Fruit fly (Drosophila melanogaster) whole organism, embryonic: Measurements from ENCODE around the gene CG16790.
A peak's percentile ranks its signal among the peaks of the same experiment; 100 is the strongest.

Experiments used
- Antp ChIP-seq: fragments of 200-800 bp; sonication (Bioruptor generic); optimal IDR thresholded peaks from 3 replicates; lab custom pipeline; 2016; ENCODE audit warnings: missing biosample characterization, missing genetic modification characterization
- Asciz ChIP-seq: fragments of 200-800 bp; sonication (Bioruptor generic); optimal IDR thresholded peaks from 2 replicates; lab custom pipeline; 2017; ENCODE audit warnings: missing biosample characterization, mild to moderate bottlenecking, missing genetic modification characterization, missing genetic modification reagents
- CG10267 ChIP-seq: fragments of 200-800 bp; sonication (Bioruptor generic); optimal IDR thresholded peaks from 2 replicates; lab custom pipeline; 2018; ENCODE audit warnings: missing biosample characterization, mild to moderate bottlenecking, missing genetic modification characterization, moderate library complexity
- CG12071 ChIP-seq: fragments of 200-800 bp; sonication (Bioruptor generic); optimal IDR thresholded peaks from 3 replicates; lab custom pipeline; 2018; ENCODE audit warnings: missing biosample characterization, mild to moderate bottlenecking, missing genetic modification characterization
- CG12155 ChIP-seq: fragments of 200-800 bp; sonication (Bioruptor generic); optimal IDR thresholded peaks from 3 replicates; lab custom pipeline; 2016; ENCODE audit warnings: missing biosample characterization, missing genetic modification characterization
- CG12391 ChIP-seq: fragments of 200-800 bp; sonication (Bioruptor generic); optimal IDR thresholded peaks from 3 replicates; lab custom pipeline; 2018; ENCODE audit warnings: missing biosample characterization, mild to moderate bottlenecking, missing genetic modification characterization, moderate library complexity
- CG12769 ChIP-seq: fragments of 200-800 bp; sonication (Bioruptor generic); optimal IDR thresholded peaks from 2 replicates; lab custom pipeline; 2019; ENCODE audit warnings: missing biosample characterization, mild to moderate bottlenecking, missing genetic modification characterization, moderate library complexity
- CG16815 ChIP-seq: fragments of 200-800 bp; sonication (Bioruptor generic); optimal IDR thresholded peaks from 3 replicates; lab custom pipeline; 2017; ENCODE audit warnings: missing biosample characterization, mild to moderate bottlenecking, missing genetic modification characterization
- CG30403 ChIP-seq: fragments of 200-800 bp; sonication (Bioruptor generic); optimal IDR thresholded peaks from 3 replicates; lab custom pipeline; 2016; ENCODE audit warnings: missing biosample characterization, missing genetic modification characterization
- CG31365 ChIP-seq: fragments of 200-800 bp; sonication (Bioruptor generic); optimal IDR thresholded peaks from 2 replicates; lab custom pipeline; 2018; ENCODE audit warnings: missing biosample characterization, mild to moderate bottlenecking, missing genetic modification characterization
- CG31441 ChIP-seq: fragments of 200-800 bp; sonication (Bioruptor generic); IDR thresholded peaks from 2 replicates; pipeline ENCODE4 v1.3.6; 2022; ENCODE audit warnings: missing biosample characterization, missing genetic modification characterization
- CG32767 ChIP-seq: fragments of 200-800 bp; sonication (Bioruptor generic); IDR thresholded peaks from 2 replicates; pipeline ENCODE4 v1.3.6; 2022; ENCODE audit warnings: missing biosample characterization, missing genetic modification characterization
- CG32772 ChIP-seq: fragments of 200-800 bp; sonication (Bioruptor generic); IDR thresholded peaks from 2 replicates; pipeline ENCODE4 v1.3.6; 2022; ENCODE audit warnings: missing biosample characterization, missing genetic modification characterization
- CG42726 ChIP-seq: fragments of 200-800 bp; sonication (Bioruptor generic); IDR thresholded peaks from 2 replicates; pipeline ENCODE4 v1.3.6; 2022; ENCODE audit warnings: missing biosample characterization, missing genetic modification characterization; ENCODE audit not compliant: partially characterized antibody
- CG6254 ChIP-seq: fragments of 200-800 bp; sonication (Bioruptor generic); optimal IDR thresholded peaks from 3 replicates; lab custom pipeline; 2017; ENCODE audit warnings: mild to moderate bottlenecking, missing biosample characterization, missing genetic modification reagents, missing genetic modification characterization
- CG6654 ChIP-seq: fragments of 200-800 bp; sonication (Bioruptor generic); optimal IDR thresholded peaks from 2 replicates; lab custom pipeline; 2017; ENCODE audit warnings: missing biosample characterization, mild to moderate bottlenecking, missing genetic modification characterization
- CG6683 ChIP-seq: fragments of 200-800 bp; sonication (Bioruptor generic); optimal IDR thresholded peaks from 2 replicates; lab custom pipeline; 2017; ENCODE audit warnings: missing biosample characterization, mild to moderate bottlenecking, missing genetic modification characterization, missing genetic modification reagents
- CG8924 ChIP-seq: fragments of 200-800 bp; optimal IDR thresholded peaks from 3 replicates; lab custom pipeline; 2019; ENCODE audit warnings: missing biosample characterization, mild to moderate bottlenecking, missing genetic modification characterization, moderate library complexity
- CG9797 ChIP-seq: fragments of 200-800 bp; sonication (Bioruptor generic); optimal IDR thresholded peaks from 3 replicates; lab custom pipeline; 2018; ENCODE audit warnings: missing biosample characterization, mild to moderate bottlenecking, missing genetic modification characterization
- Dek ChIP-seq: fragments of 200-800 bp; sonication (Bioruptor generic); optimal IDR thresholded peaks from 3 replicates; lab custom pipeline; 2019; ENCODE audit warnings: missing biosample characterization, mild to moderate bottlenecking, missing genetic modification characterization, moderate library complexity
- E2f2 ChIP-seq: fragments of 200-800 bp; sonication (Bioruptor generic); IDR thresholded peaks from 2 replicates; pipeline ENCODE4 v1.3.6; 2022; ENCODE audit warnings: missing biosample characterization, missing genetic modification characterization
- Ets97D ChIP-seq: fragments of 200-800 bp; sonication (Bioruptor generic); optimal IDR thresholded peaks from 3 replicates; lab custom pipeline; 2016; ENCODE audit warnings: missing biosample characterization, missing genetic modification characterization
- GATAe ChIP-seq: fragments of 200-800 bp; sonication (Bioruptor generic); conservative IDR thresholded peaks from 2 replicates; pipeline ENCODE4 v1.3.6; 2022; ENCODE audit warnings: missing biosample characterization, missing genetic modification characterization
- Hr39 ChIP-seq: fragments of >200 bp; optimal IDR thresholded peaks from 2 replicates; lab custom pipeline; 2017
- MBD-R2 ChIP-seq: fragments of 200-800 bp; sonication (Bioruptor generic); IDR thresholded peaks from 2 replicates; pipeline ENCODE4 v1.3.6; 2022; ENCODE audit warnings: missing biosample characterization, missing genetic modification characterization
- Med ChIP-seq: fragments of 200-800 bp; sonication (Bioruptor generic); peaks from one replicate; lab custom pipeline; 2016; ENCODE audit warnings: missing biosample characterization, missing genetic modification characterization, mild to moderate bottlenecking, inconsistent platforms, moderate library complexity
- Pdp1 ChIP-seq, 2 experiments: fragments of 200-800 bp; sonication (Bioruptor generic); optimal IDR thresholded peaks; 3 replicates each; lab custom pipeline; 2016; ENCODE audit warnings: missing biosample characterization in 2 of 2, missing genetic modification characterization in 2 of 2, mild to moderate bottlenecking in 1 of 2, moderate library complexity in 1 of 2
- chm ChIP-seq: fragments of 200-800 bp; sonication (Bioruptor generic); IDR thresholded peaks from 2 replicates; pipeline ENCODE4 v1.3.6; 2022; ENCODE audit warnings: missing biosample characterization, missing genetic modification characterization
- ci ChIP-seq: fragments of 200-800 bp; sonication (Bioruptor generic); IDR thresholded peaks from 3 replicates; pipeline ENCODE4 v1.3.6; 2022; ENCODE audit warnings: missing biosample characterization, missing genetic modification characterization
- disco-r ChIP-seq: fragments of 200-800 bp; sonication (Bioruptor generic); optimal IDR thresholded peaks from 2 replicates; lab custom pipeline; 2016; ENCODE audit warnings: missing biosample characterization, missing genetic modification characterization
- ems ChIP-seq: fragments of 200-800 bp; sonication (Bioruptor generic); optimal IDR thresholded peaks from 3 replicates; lab custom pipeline; 2016; ENCODE audit warnings: missing biosample characterization, missing genetic modification characterization
- ewg ChIP-seq: fragments of 200-800 bp; sonication (Bioruptor generic); optimal IDR thresholded peaks from 3 replicates; lab custom pipeline; 2017; ENCODE audit warnings: mild to moderate bottlenecking, missing biosample characterization, missing genetic modification reagents, missing genetic modification characterization
- fd64A ChIP-seq: fragments of 200-800 bp; sonication (Bioruptor generic); optimal IDR thresholded peaks from 3 replicates; lab custom pipeline; 2018; ENCODE audit warnings: missing biosample characterization, mild to moderate bottlenecking, missing genetic modification characterization
- hbn ChIP-seq: fragments of 200-800 bp; sonication (Bioruptor generic); IDR thresholded peaks from 2 replicates; pipeline ENCODE4 v1.3.6; 2022; ENCODE audit warnings: missing biosample characterization, missing genetic modification characterization; ENCODE audit not compliant: partially characterized antibody
- jing ChIP-seq: fragments of 200-800 bp; sonication (Bioruptor generic); optimal IDR thresholded peaks from 2 replicates; lab custom pipeline; 2018; ENCODE audit warnings: missing biosample characterization, mild to moderate bottlenecking, missing genetic modification characterization
- lab ChIP-seq: fragments of 200-800 bp; sonication (Bioruptor generic); optimal IDR thresholded peaks from 3 replicates; lab custom pipeline; 2017; ENCODE audit warnings: missing biosample characterization, missing genetic modification characterization, mild to moderate bottlenecking, moderate library complexity, missing genetic modification reagents
- lilli ChIP-seq: fragments of 200-800 bp; sonication (Bioruptor generic); optimal IDR thresholded peaks from 3 replicates; lab custom pipeline; 2016; ENCODE audit warnings: missing biosample characterization, missing genetic modification characterization
- pan ChIP-seq, 4 experiments: fragments of >200 bp in 3 of 4; fragments of 200-800 bp in 1 of 4; sonication (Bioruptor generic) in 1 of 4; optimal IDR thresholded peaks in 3 of 4; IDR thresholded peaks in 1 of 4; 2 replicates each; pipeline versions ENCODE4 v1.3.6 to Lab custom; 2017 to 2022; ENCODE audit warnings: missing biosample characterization in 2 of 4, missing genetic modification characterization in 2 of 4, mixed read lengths in 1 of 4
- pzg ChIP-seq: fragments of 200-800 bp; sonication (Bioruptor generic); optimal IDR thresholded peaks from 3 replicates; lab custom pipeline; 2018; ENCODE audit warnings: missing biosample characterization, mild to moderate bottlenecking, missing genetic modification characterization, moderate library complexity
- row ChIP-seq: fragments of 200-800 bp; sonication (Bioruptor generic); IDR thresholded peaks from 3 replicates; pipeline ENCODE4 v1.3.6; 2022; ENCODE audit warnings: missing biosample characterization, missing genetic modification characterization
- stc ChIP-seq: fragments of 200-800 bp; sonication (Bioruptor generic); IDR thresholded peaks from 2 replicates; pipeline ENCODE4 v1.3.6; 2022; ENCODE audit warnings: missing biosample characterization, missing genetic modification characterization
- stwl ChIP-seq: fragments of 200-800 bp; sonication (Bioruptor generic); optimal IDR thresholded peaks from 3 replicates; lab custom pipeline; 2018; ENCODE audit warnings: missing biosample characterization, mild to moderate bottlenecking, missing genetic modification characterization, moderate library complexity
- tna ChIP-seq: fragments of 200-800 bp; sonication (Bioruptor generic); IDR thresholded peaks from 2 replicates; pipeline ENCODE4 v1.3.6; 2022; ENCODE audit warnings: missing biosample characterization, missing genetic modification characterization; ENCODE audit not compliant: partially characterized antibody
- unc-4 ChIP-seq: fragments of 200-800 bp; sonication (Bioruptor generic); IDR thresholded peaks from 2 replicates; pipeline ENCODE4 v1.3.6; 2022; ENCODE audit warnings: missing biosample characterization, missing genetic modification characterization; ENCODE audit not compliant: partially characterized antibody
- unpg ChIP-seq: fragments of 200-800 bp; sonication (Bioruptor generic); optimal IDR thresholded peaks from 3 replicates; lab custom pipeline; 2018; ENCODE audit warnings: missing biosample characterization, mild to moderate bottlenecking, missing genetic modification characterization, moderate library complexity

CG16790 gene

dm6 chr3R:9581089-9581520 lies 11.1 kb upstream of the CG16790 start, which contains the start of gene CG8301 (continued):
- TF ChIP-seq CG31365 (tag; lab: Kevin White, UChicago) (no peak), hbn (GFP tag; lab: Robert Waterston, UW) (no peak), Ets97D (GFP tag; lab: Kevin White, UChicago) (no peak), Antp (no peak), CG9797 (GFP tag; lab: Kevin White, UChicago) (no peak), CG42726 (GFP tag; lab: Robert Waterston, UW) (no peak), E2f2 (peak; percentile 28; the same call in 1 of the 2 replicates), stc (GFP tag; lab: Robert Waterston, UW) (peak; percentile 40; the same call in 1 of the 2 replicates), CG16815 (GFP tag; lab: Kevin White, UChicago) (no peak), CG8924 (tag; lab: Kevin White, UChicago) (peak; percentile 31), CG32767 (GFP tag; lab: Robert Waterston, UW) (0 out of 2 replicates have a peak, but pooled peaks have one; percentile 23), Med (GFP tag; lab: Kevin White, UChicago) (no peak), jing (no peak), row (peak; percentile 68), CG30403 (peak; percentile 39), CG31441 (peak; percentile 46), CG6254 (GFP tag; lab: Kevin White, UChicago) (no peak), Pdp1 (GFP tag; optimal IDR thresholded peaks at IDR 0.05; lab: Kevin White, UChicago) (no peak), ewg (GFP tag; lab: Kevin White, UChicago) (peak; percentile 87), lab (GFP tag; lab: Kevin White, UChicago) (peak; percentile 68), CG12071 (GFP tag; lab: Kevin White, UChicago) (no peak), pan (optimal IDR thresholded peaks at IDR 0.05; lab: Kevin White, UChicago) (no peak), pan (GFP tag; optimal IDR thresholded peaks at IDR 0.05 in 1 of 2, IDR thresholded peaks at IDR 0.05 in 1 of 2) (peak in 1 of 2 experiments; percentile 40), chm (GFP tag; lab: Robert Waterston, UW) (peak; percentile 52; the same call in 1 of the 2 replicates), pzg (GFP tag; lab: Kevin White, UChicago) (peak; percentile 10), CG12155 (peak; percentile 20), MBD-R2 (GFP tag; lab: Robert Waterston, UW) (0 out of 2 replicates have a peak, but pooled peaks have one; percentile 31), unpg (GFP tag; lab: Kevin White, UChicago) (peak; percentile 51), CG10267 (tag; lab: Kevin White, UChicago) (peak; percentile 12), fd64A (GFP tag; lab: Kevin White, UChicago) (no peak), Hr39 (lab: Kevin White, UChicago) (no peak), CG6654 (GFP tag; lab: Kevin White, UChicago) (no peak), unc-4 (GFP tag; lab: Robert Waterston, UW) (0 out of 2 replicates have a peak, but pooled peaks have one; percentile 20), CG6683 (no peak), GATAe (no peak), ems (GFP tag; lab: Kevin White, UChicago) (no peak), Dek (tag; lab: Kevin White, UChicago) (peak; percentile 31), lilli (peak; percentile 49), CG32772 (GFP tag; lab: Robert Waterston, UW) (no peak), tna (no peak), CG12391 (tag; lab: Kevin White, UChicago) (peak; percentile 53), stwl (tag; lab: Kevin White, UChicago) (no peak), Asciz (GFP tag; lab: Kevin White, UChicago) (peak; percentile 34), CG12769 (peak; percentile 43), disco-r (GFP tag; lab: Kevin White, UChicago) (no peak), ci (0 out of 3 replicates have a peak, but pooled peaks have one; percentile 37)
